Worm (Caenorhabditis elegans) whole organism, L1 larva: ENCODE data around the gene act-2.

Experiments
- C34B4.2 ChIP-seq: sonication (generic microtip); optimal IDR thresholded peaks from 2 replicates; lab custom pipeline; 2017; ENCODE audit warnings: mild to moderate bottlenecking, missing genetic modification characterization, missing compliant biosample characterization
- F16B12.6 ChIP-seq: fragments of 150-350 bp; optimal IDR thresholded peaks from 2 replicates; lab custom pipeline; 2014; ENCODE audit warnings: missing biosample characterization, missing genetic modification characterization
- aha-1 ChIP-seq: fragments of 150-350 bp; optimal IDR thresholded peaks from 2 replicates; lab custom pipeline; 2014; ENCODE audit warnings: missing biosample characterization, missing genetic modification characterization
- alr-1 ChIP-seq: fragments of 200-800 bp; sonication (Bioruptor generic); optimal IDR thresholded peaks from 2 replicates; lab custom pipeline; 2018; ENCODE audit warnings: borderline replicate concordance, mild to moderate bottlenecking, missing genetic modification characterization, missing compliant biosample characterization
- blmp-1 ChIP-seq: fragments of 150-350 bp; optimal IDR thresholded peaks from 2 replicates; lab custom pipeline; 2014; ENCODE audit warnings: missing biosample characterization, missing genetic modification characterization
- ceh-63 ChIP-seq: fragments of 200-800 bp; sonication (Bioruptor generic); optimal IDR thresholded peaks from 2 replicates; lab custom pipeline; 2018; ENCODE audit warnings: mild to moderate bottlenecking, missing genetic modification characterization, missing compliant biosample characterization
- ceh-8 ChIP-seq: fragments of 200-800 bp; sonication (Bioruptor generic); optimal IDR thresholded peaks from 2 replicates; lab custom pipeline; 2018; ENCODE audit warnings: mild to moderate bottlenecking, missing genetic modification characterization, moderate library complexity, missing compliant biosample characterization
- ceh-82 ChIP-seq, 3 experiments: fragments of 150-350 bp in 1 of 3; sonication (generic microtip) in 2 of 3; optimal IDR thresholded peaks; 2 replicates each; lab custom pipeline; 2014 to 2017; ENCODE audit warnings: missing biosample characterization in 3 of 3, missing genetic modification characterization in 3 of 3
- ceh-90 ChIP-seq: sonication (generic microtip); optimal IDR thresholded peaks from 2 replicates; lab custom pipeline; 2016; ENCODE audit warnings: missing genetic modification characterization, missing compliant biosample characterization
- ces-1 ChIP-seq: fragments of 150-350 bp; optimal IDR thresholded peaks from 2 replicates; lab custom pipeline; 2014; ENCODE audit warnings: missing biosample characterization, missing genetic modification reagents, missing genetic modification characterization
- dpl-1 ChIP-seq, 3 experiments: fragments of 150-350 bp in 2 of 3; sonication (generic microtip) in 1 of 3; optimal IDR thresholded peaks; 2 replicates each; lab custom pipeline; 2014 to 2017; ENCODE audit warnings: missing biosample characterization in 3 of 3, missing genetic modification characterization in 3 of 3, missing genetic modification reagents in 3 of 3
- efl-1 ChIP-seq, 4 experiments: fragments of 150-350 bp; optimal IDR thresholded peaks in 3 of 4; peaks in 1 of 4; 1 replicate in 1 of 4; 2 replicates in 3 of 4; lab custom pipeline; 2014; ENCODE audit warnings: missing biosample characterization in 2 of 4, missing genetic modification characterization in 2 of 4, missing genetic modification reagents in 2 of 4
- elt-2 ChIP-seq: sonication (generic microtip); optimal IDR thresholded peaks from 2 replicates; lab custom pipeline; 2016; ENCODE audit warnings: missing genetic modification characterization, mild to moderate bottlenecking, inconsistent platforms, missing compliant biosample characterization, missing genetic modification reagents
- ets-5 ChIP-seq: fragments of 200-800 bp; sonication (Bioruptor generic); IDR thresholded peaks from 2 replicates; pipeline ENCODE4 v1.3.6; 2022; ENCODE audit warnings: missing genetic modification characterization, missing compliant biosample characterization
- fkh-4 ChIP-seq: sonication (generic microtip); optimal IDR thresholded peaks from 2 replicates; lab custom pipeline; 2016; ENCODE audit warnings: missing compliant biosample characterization, missing genetic modification characterization, borderline replicate concordance
- grh-1 ChIP-seq: fragments of 200-800 bp; sonication (Bioruptor generic); IDR thresholded peaks from 2 replicates; pipeline ENCODE4 v1.3.6; 2022; ENCODE audit warnings: missing genetic modification reagents, missing genetic modification characterization, missing compliant biosample characterization
- lin-13 ChIP-seq: fragments of 150-350 bp; optimal IDR thresholded peaks from 2 replicates; lab custom pipeline; 2014; ENCODE audit warnings: missing biosample characterization, missing genetic modification reagents, missing genetic modification characterization
- lin-15B ChIP-seq: fragments of 150-350 bp; sonication (generic microtip); optimal IDR thresholded peaks from 3 replicates; lab custom pipeline; 2014; ENCODE audit warnings: missing biosample characterization, missing genetic modification characterization
- lin-35 ChIP-seq, 2 experiments: fragments of 150-350 bp; optimal IDR thresholded peaks; 2 replicates each; lab custom pipeline; 2014; ENCODE audit warnings: missing biosample characterization in 2 of 2, missing genetic modification characterization in 2 of 2, missing genetic modification reagents in 2 of 2
- lsy-2 ChIP-seq, 2 experiments: fragments of 150-350 bp; optimal IDR thresholded peaks; 2 replicates each; lab custom pipeline; 2014; ENCODE audit warnings: missing biosample characterization in 2 of 2, missing genetic modification characterization in 2 of 2
- mdl-1 ChIP-seq, 2 experiments: fragments of 150-350 bp; optimal IDR thresholded peaks; 2 replicates each; lab custom pipeline; 2014 to 2017; ENCODE audit warnings: missing biosample characterization in 2 of 2, missing genetic modification characterization in 2 of 2, inconsistent platforms in 1 of 2
- mep-1 ChIP-seq: fragments of 150-350 bp; optimal IDR thresholded peaks from 2 replicates; lab custom pipeline; 2014; ENCODE audit warnings: missing biosample characterization, missing genetic modification characterization
- nhr-11 ChIP-seq: fragments of 150-350 bp; optimal IDR thresholded peaks from 2 replicates; lab custom pipeline; 2014; ENCODE audit warnings: missing biosample characterization, missing genetic modification characterization
- nhr-12 ChIP-seq: sonication (generic microtip); optimal IDR thresholded peaks from 2 replicates; lab custom pipeline; 2017; ENCODE audit warnings: missing biosample characterization, missing genetic modification characterization
- nhr-19 ChIP-seq: fragments of 200-800 bp; sonication (Bioruptor generic); conservative IDR thresholded peaks from 2 replicates; pipeline ENCODE4 v1.3.6; 2022; ENCODE audit warnings: missing genetic modification characterization, missing compliant biosample characterization
- nhr-47 ChIP-seq: sonication (generic microtip); optimal IDR thresholded peaks from 2 replicates; lab custom pipeline; 2016; ENCODE audit warnings: mild to moderate bottlenecking, missing genetic modification characterization, moderate library complexity, missing compliant biosample characterization
- nhr-85 ChIP-seq: sonication (generic microtip); peaks from one replicate; lab custom pipeline; 2016; ENCODE audit warnings: missing genetic modification characterization, inconsistent platforms, missing compliant biosample characterization
- pag-3 ChIP-seq: sonication (generic microtip); optimal IDR thresholded peaks from 2 replicates; lab custom pipeline; 2017; ENCODE audit warnings: missing genetic modification characterization, mild to moderate bottlenecking, missing compliant biosample characterization, antibody characterized with exemption, borderline replicate concordance; ENCODE audit not compliant: insufficient read depth
- pax-3 ChIP-seq: fragments of 200-800 bp; sonication (Bioruptor generic); optimal IDR thresholded peaks from 2 replicates; lab custom pipeline; 2018; ENCODE audit warnings: mild to moderate bottlenecking, missing genetic modification characterization, moderate library complexity, missing compliant biosample characterization
- rnt-1 ChIP-seq: sonication (generic microtip); optimal IDR thresholded peaks from 2 replicates; lab custom pipeline; 2016; ENCODE audit warnings: mild to moderate bottlenecking, missing genetic modification characterization, moderate library complexity, missing compliant biosample characterization
- skn-1 ChIP-seq: fragments of 150-350 bp; optimal IDR thresholded peaks from 2 replicates; lab custom pipeline; 2014; ENCODE audit warnings: missing biosample characterization, missing genetic modification characterization
- snpc-4 ChIP-seq: fragments of 150-350 bp; optimal IDR thresholded peaks from 2 replicates; lab custom pipeline; 2014; ENCODE audit warnings: missing biosample characterization, missing genetic modification characterization
- snu-23 ChIP-seq: sonication (generic microtip); optimal IDR thresholded peaks from 2 replicates; lab custom pipeline; 2016; ENCODE audit warnings: missing genetic modification characterization, missing compliant biosample characterization
- sox-4 ChIP-seq: sonication (generic microtip); optimal IDR thresholded peaks from 2 replicates; lab custom pipeline; 2016; ENCODE audit warnings: missing genetic modification characterization, missing compliant biosample characterization
- sup-37 ChIP-seq: fragments of 200-800 bp; sonication (Bioruptor generic); optimal IDR thresholded peaks from 2 replicates; lab custom pipeline; 2018; ENCODE audit warnings: mild to moderate bottlenecking, missing genetic modification characterization, missing compliant biosample characterization
- tlp-1 ChIP-seq: fragments of 150-350 bp; optimal IDR thresholded peaks from 2 replicates; lab custom pipeline; 2014; ENCODE audit warnings: missing biosample characterization, missing genetic modification characterization
- unc-130 ChIP-seq: fragments of 150-350 bp; optimal IDR thresholded peaks from 2 replicates; lab custom pipeline; 2017; ENCODE audit warnings: missing biosample characterization, missing genetic modification characterization, inconsistent platforms
- unc-30 ChIP-seq: sonication (generic microtip); optimal IDR thresholded peaks from 2 replicates; lab custom pipeline; 2017; ENCODE audit warnings: missing biosample characterization, missing genetic modification characterization
- unc-62 ChIP-seq: fragments of 150-350 bp; optimal IDR thresholded peaks from 2 replicates; lab custom pipeline; 2014; ENCODE audit warnings: missing biosample characterization, missing genetic modification reagents, missing genetic modification characterization
- unc-86 ChIP-seq: sonication (generic microtip); optimal IDR thresholded peaks from 2 replicates; lab custom pipeline; 2016; ENCODE audit warnings: missing genetic modification characterization, missing compliant biosample characterization
- zag-1 ChIP-seq: fragments of 150-350 bp; optimal IDR thresholded peaks from 2 replicates; lab custom pipeline; 2014; ENCODE audit warnings: missing biosample characterization, missing genetic modification characterization
- zip-4 ChIP-seq: fragments of 200-800 bp; sonication (Bioruptor generic); optimal IDR thresholded peaks from 2 replicates; lab custom pipeline; 2018; ENCODE audit warnings: mild to moderate bottlenecking, missing genetic modification characterization, moderate library complexity, missing compliant biosample characterization
- ztf-4 ChIP-seq: fragments of 150-350 bp; optimal IDR thresholded peaks from 2 replicates; lab custom pipeline; 2014; ENCODE audit warnings: missing biosample characterization, missing genetic modification characterization

The act-2 gene

DNA sequence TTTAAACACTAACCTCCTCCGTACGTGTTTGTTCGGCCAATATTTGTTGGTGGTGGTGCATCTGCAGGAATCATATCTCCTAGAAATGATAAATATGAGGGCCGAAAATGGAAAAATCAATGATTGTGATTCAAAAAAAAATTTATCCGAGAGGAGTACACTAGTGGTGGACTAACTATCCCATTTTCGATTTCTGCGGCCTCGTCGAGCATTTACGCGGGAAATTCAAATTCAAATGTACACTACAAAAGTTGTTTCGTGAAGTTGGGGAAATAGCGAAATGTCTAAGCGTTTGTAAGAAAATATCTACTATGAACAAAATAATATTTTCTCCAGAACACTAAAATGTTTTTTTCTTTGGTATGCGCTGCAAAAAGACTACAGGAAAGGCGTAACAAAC is 48.6 kb downstream of the act-2 start (continued):
- TF ChIP-seq ceh-63 (GFP tag; lab: Kevin White, UChicago) (no peak), rnt-1 (tag; lab: Kevin White, UChicago) (peak; percentile 96), dpl-1 (GFP tag; optimal IDR thresholded peaks at IDR 0.05; lab: Kevin White, UChicago) (peak; percentile 90 to 93 (median 93)), unc-30 (tag; lab: Kevin White, UChicago) (no peak), mep-1 (tag; lab: Kevin White, UChicago) (peak; percentile 59), F16B12.6 (tag; lab: Kevin White, UChicago) (peak; percentile 12), blmp-1 (peak; percentile 67), grh-1 (GFP tag; lab: Robert Waterston, UW) (peak; percentile 62), fkh-4 (tag; lab: Kevin White, UChicago) (peak; percentile 87), zip-4 (GFP tag; lab: Kevin White, UChicago) (peak; percentile 11), nhr-12 (tag; lab: Kevin White, UChicago) (no peak), lin-35 (GFP tag; optimal IDR thresholded peaks at IDR 0.05; lab: Kevin White, UChicago) (peak; percentile 93 to 97), skn-1 (tag; lab: Kevin White, UChicago) (peak; percentile 45), nhr-85 (peak; percentile 94), lsy-2 (tag; optimal IDR thresholded peaks at IDR 0.05; lab: Kevin White, UChicago) (peak; percentile 32 to 72), snu-23 (GFP tag; lab: Kevin White, UChicago) (peak; percentile 73), ceh-90 (tag; lab: Kevin White, UChicago) (peak; percentile 90), efl-1 (optimal IDR thresholded peaks at IDR 0.05; lab: Kevin White, UChicago) (peak; percentile 95 to 97), efl-1 (GFP tag; optimal IDR thresholded peaks at IDR 0.05 in 1 of 2; lab: Kevin White, UChicago) (peak; percentile 93 to 99), tlp-1 (tag; lab: Kevin White, UChicago) (no peak), nhr-11 (tag; lab: Kevin White, UChicago) (no peak), elt-2 (tag; lab: Kevin White, UChicago) (peak; percentile 63), snpc-4 (tag; lab: Kevin White, UChicago) (peak; percentile 22), sup-37 (GFP tag; lab: Kevin White, UChicago) (peak; percentile 45), ets-5 (GFP tag; lab: Robert Waterston, UW) (no peak), alr-1 (no peak), pax-3 (peak; percentile 80), lin-15B (tag; lab: Kevin White, UChicago) (peak; percentile 60), nhr-19 (GFP tag; lab: Robert Waterston, UW) (peak; percentile 72), unc-130 (peak; percentile 30), ztf-4 (tag; lab: Kevin White, UChicago) (no peak), zag-1 (tag; lab: Kevin White, UChicago) (no peak), unc-86 (tag; lab: Kevin White, UChicago) (peak; percentile 66), aha-1 (no peak), C34B4.2 (tag; lab: Kevin White, UChicago) (no peak), unc-62 (GFP tag; lab: Kevin White, UChicago) (no peak), ceh-8 (GFP tag; lab: Kevin White, UChicago) (peak; percentile 55), ceh-82 (tag; optimal IDR thresholded peaks at IDR 0.05; lab: Kevin White, UChicago) (peak; percentile 14 to 53 (median 18)), nhr-47 (tag; lab: Kevin White, UChicago) (peak; percentile 86), pag-3 (tag; lab: Kevin White, UChicago) (no peak), sox-4 (tag; lab: Kevin White, UChicago) (peak; percentile 74), ces-1 (GFP tag; lab: Kevin White, UChicago) (no peak), lin-13 (GFP tag; lab: Kevin White, UChicago) (peak; percentile 56), mdl-1 (tag; optimal IDR thresholded peaks at IDR 0.05; lab: Kevin White, UChicago) (peak in 1 of 2 experiments; percentile 28)
